Fruit fly (Drosophila melanogaster) whole organism, pupa: ENCODE data around the gene Ufsp2.

Experiments
- CG12605 ChIP-seq: fragments of 200-800 bp; sonication (Bioruptor generic); IDR thresholded peaks from 2 replicates; pipeline ENCODE4 v1.3.6; 2022; ENCODE audit warnings: missing biosample characterization, missing genetic modification characterization
- CG13204 ChIP-seq: fragments of 200-800 bp; sonication (Bioruptor generic); optimal IDR thresholded peaks from 2 replicates; lab custom pipeline; 2018; ENCODE audit warnings: missing biosample characterization, mild to moderate bottlenecking, missing genetic modification characterization, moderate library complexity
- CG17806 ChIP-seq: fragments of 200-800 bp; sonication (Bioruptor generic); optimal IDR thresholded peaks from 2 replicates; lab custom pipeline; 2018; ENCODE audit warnings: missing biosample characterization, mild to moderate bottlenecking, missing genetic modification characterization, moderate library complexity
- Snoo ChIP-seq: fragments of 200-800 bp; sonication (Bioruptor generic); optimal IDR thresholded peaks from 3 replicates; lab custom pipeline; 2017; ENCODE audit warnings: missing biosample characterization, mild to moderate bottlenecking, missing genetic modification characterization, inconsistent platforms

DNA sequence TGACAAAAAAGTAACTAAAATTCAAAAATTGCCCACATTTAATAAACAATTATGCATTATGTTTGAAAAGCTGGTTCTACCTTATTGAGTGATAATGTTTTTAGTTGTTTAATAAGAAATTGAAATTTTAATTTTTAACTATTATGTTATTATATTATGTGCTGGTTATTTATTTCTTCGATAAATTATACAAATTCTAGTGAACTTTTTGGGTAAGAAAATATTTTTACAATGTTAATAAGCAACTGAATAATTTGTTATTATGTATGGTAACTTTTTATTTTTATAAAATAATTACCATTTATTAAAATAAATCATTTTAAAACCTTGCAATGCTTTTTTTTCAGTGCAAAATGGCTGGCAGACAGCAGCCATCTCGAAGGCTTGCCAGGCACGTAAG, 40.1 kb downstream of the Ufsp2 start:
- TF ChIP-seq CG13204 (no peak), CG17806 (no peak), Snoo (tag; lab: Kevin White, UChicago) (no peak), CG12605 (GFP tag; lab: Robert Waterston, UW) (no peak)
